Fruit fly (Drosophila melanogaster) whole organism: ENCODE measurements around the gene CG9636.

ENCODE experiments used
- CG8478 ChIP-seq: fragments of >200 bp; optimal IDR thresholded peaks from 2 replicates; lab custom pipeline; 2018; ENCODE audit warnings: inconsistent platforms
- EcR ChIP-seq, 2 experiments: fragments of >200 bp; optimal IDR thresholded peaks; 2 replicates each; lab custom pipeline; 2017; ENCODE audit warnings: missing biosample characterization in 2 of 2, missing genetic modification characterization in 2 of 2, missing genetic modification reagents in 2 of 2
- pan ChIP-seq: fragments of >200 bp; optimal IDR thresholded peaks from 2 replicates; lab custom pipeline; 2017
- usp ChIP-seq: fragments of >200 bp; optimal IDR thresholded peaks from 2 replicates; lab custom pipeline; 2017; ENCODE audit warnings: missing biosample characterization, missing genetic modification characterization, mixed read lengths

DNA sequence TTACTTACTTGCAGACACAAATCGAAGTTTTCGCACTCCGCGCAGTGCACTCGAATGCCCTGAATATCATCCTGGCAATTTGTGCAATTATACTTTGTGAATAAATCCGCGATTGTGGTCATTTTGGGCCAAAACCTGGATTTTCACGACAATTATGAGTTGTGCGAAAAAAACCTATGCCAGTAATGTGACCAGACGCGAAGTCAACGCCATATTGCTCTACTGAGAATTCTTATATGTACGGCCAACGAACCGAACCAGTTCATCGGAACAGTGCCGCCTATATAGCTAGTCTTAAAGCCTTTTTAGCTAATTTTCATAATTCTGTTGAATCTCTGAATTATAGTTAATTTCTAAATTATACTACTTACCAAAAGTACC is 3.3 kb downstream of the CG9636 start, which contains the start of gene Ada2b:
- TF ChIP-seq usp (GFP tag; lab: Kevin White, UChicago) = no peak
- no peak for TF ChIP-seq EcR (GFP tag; optimal IDR thresholded peaks at IDR 0.05; lab: Kevin White, UChicago)
- TF ChIP-seq pan (lab: Kevin White, UChicago) = no peak
- no peak for TF ChIP-seq CG8478 (lab: Kevin White, UChicago)
